Worm (Caenorhabditis elegans): ENCODE data around the gene sri-72.

The sri-72 gene

DNA sequence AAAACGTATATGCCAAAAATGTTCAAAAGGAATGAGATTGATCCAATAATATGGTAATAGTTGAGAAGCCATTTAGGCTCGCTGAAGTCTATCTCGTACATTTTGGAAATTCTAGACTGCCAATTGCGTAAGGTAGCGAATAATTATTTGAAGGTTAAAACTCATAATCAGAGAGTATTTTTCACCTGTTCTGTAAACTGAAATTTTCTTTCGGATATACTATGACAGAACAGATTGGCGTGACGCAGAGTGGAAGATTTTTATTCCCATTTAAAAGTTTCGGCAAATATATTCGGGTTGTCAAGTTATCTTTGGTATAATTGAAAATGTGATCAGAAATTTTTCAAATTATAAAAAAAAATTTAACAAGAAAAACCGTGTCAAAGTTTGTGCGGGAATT is at the start of gene sri-72:
sri-72 (minus strand) TSS at position 101 of the 400 bp plus-strand sequence.
- TF ChIP-seq unc-62 (GFP tag; optimal IDR thresholded peaks at IDR 0.05): no peak

DNA sequence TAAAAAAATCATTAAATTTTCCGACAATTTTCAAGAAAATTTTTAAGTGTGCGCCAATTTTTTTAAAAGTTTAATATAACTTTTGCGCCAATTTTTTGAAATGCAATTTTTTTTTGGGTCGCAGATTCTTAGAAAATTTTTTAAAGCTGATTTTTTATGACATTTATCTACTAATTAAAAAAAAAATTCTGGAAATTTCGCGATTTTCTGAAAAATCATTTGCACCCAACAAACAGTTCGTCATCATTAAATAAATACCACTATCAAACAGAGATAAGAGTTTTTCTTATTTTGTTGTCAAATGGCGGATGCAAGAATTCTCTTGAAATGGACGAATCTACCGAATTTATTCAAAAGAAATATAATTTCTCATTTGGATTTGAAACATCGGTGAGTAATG is 47.3 kb upstream of the sri-72 start, which contains the start of gene F48G7.13:
F48G7.13 (plus strand) TSS at position 301 of the 400 bp plus-strand sequence.
- no peak for TF ChIP-seq unc-62 (GFP tag; optimal IDR thresholded peaks at IDR 0.05)

DNA sequence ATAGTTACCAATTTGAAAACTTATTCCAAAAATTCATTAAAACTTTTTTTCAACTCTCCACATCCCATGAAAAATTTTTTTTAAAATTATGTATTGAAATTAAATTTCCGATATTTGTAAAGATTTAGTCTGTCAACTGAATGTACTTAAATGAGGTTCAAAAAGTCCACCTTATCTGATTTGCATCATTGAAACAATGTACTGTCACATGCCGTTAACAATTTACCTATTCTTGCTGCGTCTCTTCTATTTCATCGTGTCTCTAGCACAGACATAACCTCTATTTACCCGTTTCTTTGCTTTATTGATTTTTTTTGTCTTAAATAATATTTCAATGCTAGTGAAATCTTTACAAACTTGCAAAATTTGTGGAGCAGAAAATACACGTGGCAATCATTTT is 42.2 kb upstream of the sri-72 start, which contains the start of gene nhr-90:
nhr-90 (plus strand) TSS at position 296 of the 400 bp plus-strand sequence.
- no peak for TF ChIP-seq unc-62 (GFP tag; optimal IDR thresholded peaks at IDR 0.05)

- no peak for TF ChIP-seq unc-62 (GFP tag; optimal IDR thresholded peaks at IDR 0.05)
Observed at ce11 chrV:609671-610070, 41.7 kb upstream of the sri-72 start, which contains the start of gene srlf-36. srlf-36 (minus strand) TSS chrV:609771.

ce11 chrV:608844-609243 is 40.8 kb upstream of the sri-72 start, which contains the start of gene srw-109:
srw-109 (minus strand) TSS chrV:608944.
- TF ChIP-seq unc-62 (GFP tag; optimal IDR thresholded peaks at IDR 0.05): no peak

DNA sequence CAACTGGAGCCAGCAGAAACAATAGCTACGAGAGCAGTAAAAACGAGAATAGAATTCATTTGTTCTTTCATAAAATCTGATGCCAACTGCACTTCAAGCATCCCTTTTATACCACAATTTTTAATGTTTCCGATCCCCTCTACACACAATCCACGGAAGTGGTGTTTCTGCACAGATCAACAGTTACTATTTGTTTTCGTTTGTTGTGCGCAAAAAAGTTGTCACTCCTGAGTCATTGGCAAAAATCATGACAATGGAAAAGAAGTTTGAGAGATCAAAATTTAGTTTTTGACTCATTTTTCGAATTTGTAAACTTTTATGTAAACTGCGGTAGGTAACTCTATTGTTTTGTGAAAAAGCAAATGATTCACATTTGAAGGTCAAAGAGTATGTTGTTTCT is 36.1 kb upstream of the sri-72 start, which contains the start of gene srlf-37:
srlf-37 (minus strand) TSS at position 101 of the 400 bp plus-strand sequence.
- TF ChIP-seq unc-62 (GFP tag; optimal IDR thresholded peaks at IDR 0.05): no peak

DNA sequence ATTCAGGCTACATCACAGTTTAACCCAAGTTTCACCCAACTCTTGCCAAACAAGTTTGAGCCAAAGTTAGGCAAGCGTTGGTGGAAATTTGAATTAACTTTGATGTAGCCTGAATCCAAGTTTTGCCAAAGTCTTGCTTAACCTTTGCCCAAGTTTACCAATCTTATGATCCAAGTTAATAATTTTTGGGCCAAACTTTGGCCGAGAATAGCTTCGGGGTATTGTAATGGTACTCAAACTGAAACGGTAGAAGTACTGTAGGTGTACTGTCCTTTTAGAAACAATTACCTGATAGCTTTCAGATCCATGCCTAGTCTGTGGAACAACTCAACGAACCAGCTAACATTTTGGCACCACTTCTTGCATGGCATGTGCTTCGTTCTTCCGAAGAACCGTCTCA is 32.2 kb upstream of the sri-72 start, which contains the start of gene nhr-251:
nhr-251 (plus strand) TSS at position 301 of the 400 bp plus-strand sequence.
- no peak for TF ChIP-seq unc-62 (GFP tag; optimal IDR thresholded peaks at IDR 0.05)

DNA sequence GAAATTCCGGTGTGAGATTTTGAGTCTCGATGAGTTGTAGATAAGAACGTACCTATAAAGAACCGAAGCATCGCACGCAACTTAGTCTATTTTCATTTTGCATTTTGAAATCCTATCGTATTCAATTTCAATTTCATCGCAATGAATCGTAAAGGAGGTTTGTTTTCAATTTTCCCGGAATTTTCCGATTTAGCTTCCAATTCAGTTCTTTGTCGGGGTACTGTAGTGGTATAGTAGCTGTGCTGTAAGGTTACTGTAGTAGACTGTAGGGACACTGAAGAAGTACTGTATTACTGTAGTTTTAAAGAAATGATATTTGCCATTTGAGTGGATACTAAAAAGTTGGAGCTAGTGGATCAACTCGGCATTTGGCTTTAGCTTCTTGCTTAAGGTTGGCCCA is 31.8 kb upstream of the sri-72 start:
- no peak for TF ChIP-seq unc-62 (GFP tag; optimal IDR thresholded peaks at IDR 0.05)

ce11 chrV:598626-599025 is 30.6 kb upstream of the sri-72 start:
- no peak for TF ChIP-seq unc-62 (GFP tag; optimal IDR thresholded peaks at IDR 0.05)

DNA sequence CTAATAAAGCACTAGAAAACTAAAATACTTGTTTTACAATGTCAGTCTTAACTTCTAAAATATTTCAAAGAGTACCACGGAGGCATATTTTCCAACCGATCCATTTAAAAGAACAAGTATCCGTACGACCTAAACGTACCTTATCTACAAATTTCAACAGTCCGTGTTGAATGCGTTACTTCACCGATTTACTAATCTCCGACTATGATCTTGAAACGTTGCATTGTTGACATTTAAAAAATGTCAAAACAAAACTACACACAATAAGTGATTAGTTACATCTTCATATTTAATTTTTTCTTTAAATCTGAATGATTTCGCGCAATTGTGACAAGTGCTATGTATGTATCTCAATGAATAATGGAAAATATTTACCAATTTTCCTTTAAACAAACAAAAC is 29.8 kb upstream of the sri-72 start:
- TF ChIP-seq unc-62 (GFP tag; optimal IDR thresholded peaks at IDR 0.05): no peak

DNA sequence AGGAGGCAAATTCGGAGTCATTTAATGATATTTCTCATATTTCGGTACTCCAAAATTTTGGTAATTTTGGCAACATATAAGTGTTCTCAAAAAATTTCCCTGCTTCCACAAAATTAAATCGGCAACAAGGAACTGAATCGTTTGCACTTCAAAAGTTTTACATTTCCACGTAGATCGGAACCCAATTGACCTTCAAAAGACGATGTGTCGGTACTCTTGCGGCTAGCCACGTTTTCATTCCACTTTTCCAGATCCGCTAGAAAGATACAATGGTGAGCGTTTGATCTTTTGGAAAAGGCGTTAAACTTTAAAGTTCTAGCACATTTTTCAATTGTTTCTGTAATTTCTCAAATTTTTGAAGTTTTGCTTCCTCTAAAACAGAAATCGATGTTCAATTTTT is 28.9 kb upstream of the sri-72 start:
- no peak for TF ChIP-seq unc-62 (GFP tag; optimal IDR thresholded peaks at IDR 0.05)

- TF ChIP-seq unc-62 (GFP tag; optimal IDR thresholded peaks at IDR 0.05): no peak
Observed at ce11 chrV:592959-593358, 25.0 kb upstream of the sri-72 start, which contains the start of gene ZK488.5. ZK488.5 (plus strand) TSS chrV:593259.

ce11 chrV:590182-590581 is 22.2 kb upstream of the sri-72 start, which contains the start of gene ZK488.6:
ZK488.6 (plus strand) TSS chrV:590482.
- no peak for TF ChIP-seq unc-62 (GFP tag; optimal IDR thresholded peaks at IDR 0.05)

DNA sequence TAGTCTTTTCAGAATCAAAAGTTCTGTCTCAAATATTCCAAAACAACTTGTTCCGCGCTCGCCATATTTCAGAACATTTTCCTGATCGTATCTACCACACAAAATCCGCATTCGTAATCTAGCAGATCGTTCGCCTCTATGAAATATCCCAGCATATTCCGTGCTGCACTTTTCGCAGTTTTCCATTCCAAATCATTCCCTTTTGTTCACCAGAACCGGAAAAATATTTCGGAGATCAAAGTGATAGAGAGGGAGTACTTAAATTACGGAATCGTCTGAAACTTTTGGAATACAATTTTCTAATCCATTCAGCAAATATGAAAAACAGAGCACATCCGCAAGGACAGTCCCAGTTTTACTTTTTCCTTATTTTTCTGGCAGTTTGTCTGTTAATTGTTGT is 19.8 kb upstream of the sri-72 start, which contains the start of gene K06H6.1:
K06H6.1 (plus strand) TSS at position 301 of the 400 bp plus-strand sequence.
- no peak for TF ChIP-seq unc-62 (GFP tag; optimal IDR thresholded peaks at IDR 0.05)

ce11 chrV:585472-585871 is 17.5 kb upstream of the sri-72 start, which contains the start of gene K06H6.2:
K06H6.2 (plus strand) TSS chrV:585772.
- TF ChIP-seq unc-62 (GFP tag; optimal IDR thresholded peaks at IDR 0.05): no peak

ce11 chrV:581616-582015 is 13.6 kb upstream of the sri-72 start, which contains the start of gene nstp-7:
nstp-7 (plus strand) TSS chrV:581916.
- no peak for TF ChIP-seq unc-62 (GFP tag; optimal IDR thresholded peaks at IDR 0.05)

- no peak for TF ChIP-seq unc-62 (GFP tag; optimal IDR thresholded peaks at IDR 0.05)
Observed at ce11 chrV:578977-579376, 11.0 kb upstream of the sri-72 start, which contains the start of gene K06H6.4. K06H6.4 (plus strand) TSS chrV:579277.

Data from whole organism, dauer.